Fruit fly (Drosophila melanogaster): ENCODE results near the gene CG13293.
A peak's percentile ranks its signal among the peaks of the same experiment; 100 is the strongest.

The CG13293 gene

dm6 chr3L:6071454-6072189 lies 11.1 kb upstream of the CG13293 start, which contains the start of gene CG6602 (continued):
- TF ChIP-seq Sry-β (GFP tag; optimal IDR thresholded peaks at IDR 0.05) (peak; percentile 35), inv (GFP tag; IDR thresholded peaks at IDR 0.05; ENCODE audit: partially characterized antibody) (no peak), gfzf (GFP tag; optimal IDR thresholded peaks at IDR 0.05) (no peak), mirr (GFP tag; optimal IDR thresholded peaks at IDR 0.05) (peak; percentile 70), Elba2 (GFP tag; optimal IDR thresholded peaks at IDR 0.05) (no peak), CG17912 (GFP tag; optimal IDR thresholded peaks at IDR 0.05) (peak; percentile 59), danr (GFP tag; IDR thresholded peaks at IDR 0.05) (peak; percentile 38; the same call in 1 of the 2 replicates), CG7745 (tag; optimal IDR thresholded peaks at IDR 0.05) (no peak), Hmr (GFP tag; optimal IDR thresholded peaks at IDR 0.05) (peak; percentile 82), CG6689 (GFP tag; IDR thresholded peaks at IDR 0.05) (no peak), Atf3 (GFP tag; optimal IDR thresholded peaks at IDR 0.05) (no peak), ems (GFP tag; optimal IDR thresholded peaks at IDR 0.05) (no peak), gcm (GFP tag; optimal IDR thresholded peaks at IDR 0.05) (no peak), Hsf (GFP tag; optimal IDR thresholded peaks at IDR 0.05) (peak; percentile 60), jumu (GFP tag; optimal IDR thresholded peaks at IDR 0.05) (no peak), CG9609 (GFP tag; optimal IDR thresholded peaks at IDR 0.05) (peak; percentile 48), Dbx (GFP tag; IDR thresholded peaks at IDR 0.05) (peak; percentile 78), Dek (tag; optimal IDR thresholded peaks at IDR 0.05) (peak; percentile 21), hkb (optimal IDR thresholded peaks at IDR 0.05) (no peak), hkb (GFP tag; IDR thresholded peaks at IDR 0.05) (peak; percentile 51), CG12391 (tag; optimal IDR thresholded peaks at IDR 0.05) (peak; percentile 52), CG12299 (tag; optimal IDR thresholded peaks at IDR 0.05) (no peak), ind (GFP tag; optimal IDR thresholded peaks at IDR 0.05) (peak; percentile 63), Fer1 (GFP tag; optimal IDR thresholded peaks at IDR 0.05) (peak; percentile 84), Vsx1 (GFP tag; optimal IDR thresholded peaks at IDR 0.05) (peak; percentile 63), dmrt11E (tag; optimal IDR thresholded peaks at IDR 0.05) (peak; percentile 39), GATAe (GFP tag; conservative IDR thresholded peaks at IDR 0.05) (no peak), CG3163 (GFP tag; optimal IDR thresholded peaks at IDR 0.05) (no peak), slbo (GFP tag; IDR thresholded peaks at IDR 0.05) (peak; percentile 83), CG7786 (GFP tag; optimal IDR thresholded peaks at IDR 0.05) (no peak), CG18599 (GFP tag; optimal IDR thresholded peaks at IDR 0.05) (peak; percentile 76), Max (GFP tag; optimal IDR thresholded peaks at IDR 0.05) (peak; percentile 50), ase (GFP tag; IDR thresholded peaks at IDR 0.05) (peak; percentile 83), CG7357 (GFP tag; IDR thresholded peaks at IDR 0.05) (0 out of 3 replicates have a peak, but pooled peaks have one; percentile 43), Xrp1 (GFP tag; IDR thresholded peaks at IDR 0.05) (no peak), shn (GFP tag; optimal IDR thresholded peaks at IDR 0.05) (peak; percentile 37), aop (GFP tag; IDR thresholded peaks at IDR 0.05) (no peak), CG15601 (tag; optimal IDR thresholded peaks at IDR 0.05) (peak; percentile 29), cad (GFP tag; optimal IDR thresholded peaks at IDR 0.05) (no peak), pfk (GFP tag; optimal IDR thresholded peaks at IDR 0.05) (peak; percentile 44), CG16813 (GFP tag; IDR thresholded peaks at IDR 0.05; ENCODE audit: partially characterized antibody) (no peak), CG5953 (GFP tag; IDR thresholded peaks at IDR 0.05) (no peak), fru (optimal IDR thresholded peaks at IDR 0.05) (no peak), fd3F (GFP tag; optimal IDR thresholded peaks at IDR 0.05) (peak; percentile 55), rib (GFP tag; IDR thresholded peaks at IDR 0.05) (peak; percentile 40; the same call in 1 of the 2 replicates), kni (GFP tag; optimal IDR thresholded peaks at IDR 0.05) (peak; percentile 43), Dp (GFP tag; optimal IDR thresholded peaks at IDR 0.05) (no peak), knrl (GFP tag; IDR thresholded peaks at IDR 0.05; ENCODE audit: partially characterized antibody) (no peak), Dfd (GFP tag; optimal IDR thresholded peaks at IDR 0.05) (no peak), fu2 (GFP tag; optimal IDR thresholded peaks at IDR 0.05) (peak; percentile 30)
